Fruit fly (Drosophila melanogaster) whole organism, pupa: ENCODE measurements around the gene CG13309.
A peak's percentile ranks its signal among the peaks of the same experiment; 100 is the strongest.

Experiments
- CG32121 ChIP-seq: fragments of 200-800 bp; sonication (Bioruptor generic); IDR thresholded peaks from 2 replicates; pipeline ENCODE4 v1.3.6; 2022; ENCODE audit warnings: missing biosample characterization, missing genetic modification characterization
- CG34367 ChIP-seq: fragments of 200-800 bp; sonication (Bioruptor generic); optimal IDR thresholded peaks from 2 replicates; lab custom pipeline; 2018; ENCODE audit warnings: missing biosample characterization, mild to moderate bottlenecking, missing genetic modification characterization
- EcR ChIP-seq: fragments of 200-800 bp; sonication (Bioruptor generic); optimal IDR thresholded peaks from 3 replicates; lab custom pipeline; 2019; ENCODE audit warnings: missing biosample characterization, missing genetic modification characterization, mild to moderate bottlenecking, moderate library complexity, missing genetic modification reagents
- Pif1A ChIP-seq: fragments of 200-800 bp; sonication (Bioruptor generic); optimal IDR thresholded peaks from 3 replicates; lab custom pipeline; 2016; ENCODE audit warnings: missing biosample characterization, missing genetic modification characterization

DNA sequence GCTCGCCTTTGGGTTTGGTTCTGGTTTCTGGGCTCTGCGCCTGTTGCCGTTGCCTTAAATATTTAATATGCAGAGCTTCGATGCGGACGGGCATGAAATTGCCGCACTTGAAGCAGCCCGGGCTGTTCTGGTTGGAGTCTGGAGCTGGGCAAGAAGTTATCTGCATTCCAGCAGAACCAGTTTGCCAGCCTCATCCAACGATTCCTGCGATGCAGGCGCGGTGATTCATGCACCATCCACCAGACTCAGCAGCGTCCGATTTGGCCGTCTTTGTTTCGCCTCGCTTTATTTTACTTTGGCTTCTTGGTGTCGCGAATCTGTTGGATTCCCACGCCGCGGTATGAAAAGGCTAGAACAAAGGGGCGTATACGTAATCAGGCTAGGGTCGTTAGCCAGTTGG is 9.2 kb downstream of the CG13309 start:
- TF ChIP-seq CG32121 (GFP tag; lab: Robert Waterston, UW), result no peak
- TF ChIP-seq EcR, result peak; percentile 67
- no peak for TF ChIP-seq Pif1A (GFP tag; lab: Kevin White, UChicago)
- TF ChIP-seq CG34367 (tag; lab: Kevin White, UChicago), result no peak
